Fruit fly (Drosophila melanogaster) whole organism, pupa: ENCODE results near the gene CG14456.
"Not testable (repeated sequence)": the region's sequence is repeated elsewhere in the genome, so short reads cannot be mapped to it uniquely, and the experiment has no call there.

Experiments used
- CG10348 ChIP-seq: fragments of 200-800 bp; sonication (Bioruptor generic); IDR thresholded peaks from 2 replicates; pipeline ENCODE4 v1.3.6; 2022; ENCODE audit warnings: missing biosample characterization, missing genetic modification characterization
- CG12605 ChIP-seq: fragments of 200-800 bp; sonication (Bioruptor generic); IDR thresholded peaks from 2 replicates; pipeline ENCODE4 v1.3.6; 2022; ENCODE audit warnings: missing biosample characterization, missing genetic modification characterization
- CG13204 ChIP-seq: fragments of 200-800 bp; sonication (Bioruptor generic); optimal IDR thresholded peaks from 2 replicates; lab custom pipeline; 2018; ENCODE audit warnings: missing biosample characterization, mild to moderate bottlenecking, missing genetic modification characterization, moderate library complexity
- CG14655 ChIP-seq: fragments of 200-800 bp; sonication (Bioruptor generic); optimal IDR thresholded peaks from 3 replicates; lab custom pipeline; 2017; ENCODE audit warnings: mild to moderate bottlenecking, missing biosample characterization, missing genetic modification reagents, missing genetic modification characterization
- CG15710 ChIP-seq: fragments of 200-800 bp; sonication (Bioruptor generic); optimal IDR thresholded peaks from 2 replicates; lab custom pipeline; 2018; ENCODE audit warnings: missing biosample characterization, mild to moderate bottlenecking, missing genetic modification characterization, moderate library complexity
- CG17806 ChIP-seq: fragments of 200-800 bp; sonication (Bioruptor generic); optimal IDR thresholded peaks from 2 replicates; lab custom pipeline; 2018; ENCODE audit warnings: missing biosample characterization, mild to moderate bottlenecking, missing genetic modification characterization, moderate library complexity
- CG32121 ChIP-seq: fragments of 200-800 bp; sonication (Bioruptor generic); IDR thresholded peaks from 2 replicates; pipeline ENCODE4 v1.3.6; 2022; ENCODE audit warnings: missing biosample characterization, missing genetic modification characterization
- CG34367 ChIP-seq: fragments of 200-800 bp; sonication (Bioruptor generic); optimal IDR thresholded peaks from 2 replicates; lab custom pipeline; 2018; ENCODE audit warnings: missing biosample characterization, mild to moderate bottlenecking, missing genetic modification characterization
- CG4496 ChIP-seq: fragments of 200-800 bp; sonication (Bioruptor generic); IDR thresholded peaks from 3 replicates; pipeline ENCODE4 v1.3.6; 2022; ENCODE audit warnings: missing biosample characterization, missing genetic modification characterization
- CG8159 ChIP-seq: fragments of 200-800 bp; sonication (Bioruptor generic); optimal IDR thresholded peaks from 3 replicates; lab custom pipeline; 2018; ENCODE audit warnings: missing biosample characterization, mild to moderate bottlenecking, missing genetic modification characterization, moderate library complexity
- CG8301 ChIP-seq: fragments of 200-800 bp; sonication (Bioruptor generic); optimal IDR thresholded peaks from 2 replicates; lab custom pipeline; 2018; ENCODE audit warnings: missing biosample characterization, mild to moderate bottlenecking, missing genetic modification characterization
- CG9948 ChIP-seq: fragments of 200-800 bp; sonication (Bioruptor generic); optimal IDR thresholded peaks from 2 replicates; lab custom pipeline; 2018; ENCODE audit warnings: missing biosample characterization, mild to moderate bottlenecking, missing genetic modification characterization, moderate library complexity
- D1 ChIP-seq: fragments of 200-800 bp; sonication (Bioruptor generic); optimal IDR thresholded peaks from 2 replicates; lab custom pipeline; 2018; ENCODE audit warnings: missing biosample characterization, mild to moderate bottlenecking, missing genetic modification characterization, moderate library complexity
- EcR ChIP-seq: fragments of 200-800 bp; sonication (Bioruptor generic); optimal IDR thresholded peaks from 3 replicates; lab custom pipeline; 2019; ENCODE audit warnings: missing biosample characterization, missing genetic modification characterization, mild to moderate bottlenecking, moderate library complexity, missing genetic modification reagents
- Ets98B ChIP-seq: fragments of 200-800 bp; sonication (Bioruptor generic); IDR thresholded peaks from 2 replicates; pipeline ENCODE4 v1.3.6; 2022; ENCODE audit warnings: missing biosample characterization, missing genetic modification characterization
- Pif1A ChIP-seq: fragments of 200-800 bp; sonication (Bioruptor generic); optimal IDR thresholded peaks from 3 replicates; lab custom pipeline; 2016; ENCODE audit warnings: missing biosample characterization, missing genetic modification characterization
- Pif1B ChIP-seq: fragments of 200-800 bp; sonication (Bioruptor generic); optimal IDR thresholded peaks from 3 replicates; lab custom pipeline; 2016; ENCODE audit warnings: missing biosample characterization, missing genetic modification characterization
- Snoo ChIP-seq: fragments of 200-800 bp; sonication (Bioruptor generic); optimal IDR thresholded peaks from 3 replicates; lab custom pipeline; 2017; ENCODE audit warnings: missing biosample characterization, mild to moderate bottlenecking, missing genetic modification characterization, inconsistent platforms
- fd96Ca ChIP-seq: fragments of 200-800 bp; sonication (Bioruptor generic); IDR thresholded peaks from 3 replicates; pipeline ENCODE4 v1.3.6; 2022; ENCODE audit warnings: missing biosample characterization, missing genetic modification characterization
- gl ChIP-seq: fragments of 200-800 bp; sonication (Bioruptor generic); optimal IDR thresholded peaks from 2 replicates; lab custom pipeline; 2018; ENCODE audit warnings: missing biosample characterization, mild to moderate bottlenecking, missing genetic modification characterization
- rn ChIP-seq: fragments of 200-800 bp; sonication (Bioruptor generic); IDR thresholded peaks from 2 replicates; pipeline ENCODE4 v1.3.6; 2022; ENCODE audit warnings: missing biosample characterization, missing genetic modification characterization

The CG14456 gene

dm6 chr3L:22669275-22670006 is 17.6 kb upstream of the CG14456 start, which contains the start of gene Jhbp6:
Gene Jhbp6 (plus strand): TSS chr3L:22669956.
- TF ChIP-seq Pif1B (GFP tag; lab: Kevin White, UChicago) (no peak), CG15710 (tag; lab: Kevin White, UChicago) (no peak), CG10348 (GFP tag; lab: Robert Waterston, UW) (no peak), CG8159 (tag; lab: Kevin White, UChicago) (no peak), CG32121 (GFP tag; lab: Robert Waterston, UW) (no peak), Snoo (tag; lab: Kevin White, UChicago) (no peak)

dm6 chr3L:22670174-22670573 is 16.8 kb upstream of the CG14456 start:
- TF ChIP-seq CG4496 (GFP tag; lab: Robert Waterston, UW) (no peak), gl (tag; lab: Kevin White, UChicago) (no peak), rn (GFP tag; lab: Robert Waterston, UW) (no peak), D1 (no peak), EcR (GFP tag; lab: Kevin White, UChicago) (no peak), CG17806 (tag; lab: Kevin White, UChicago) (no peak), CG9948 (no peak), fd96Ca (GFP tag; lab: Robert Waterston, UW) (no peak), Pif1B (GFP tag; lab: Kevin White, UChicago) (no peak), CG8301 (tag; lab: Kevin White, UChicago) (no peak), CG13204 (no peak), Ets98B (no peak), CG10348 (GFP tag; lab: Robert Waterston, UW) (no peak), CG8159 (tag; lab: Kevin White, UChicago) (no peak), CG14655 (no peak), CG32121 (GFP tag; lab: Robert Waterston, UW) (no peak), CG34367 (tag; lab: Kevin White, UChicago) (no peak), Snoo (tag; lab: Kevin White, UChicago) (no peak), Pif1A (no peak), CG15710 (tag; lab: Kevin White, UChicago) (no peak)

- TF ChIP-seq CG8301 (tag; lab: Kevin White, UChicago) (no peak), CG34367 (tag; lab: Kevin White, UChicago) (no peak), gl (tag; lab: Kevin White, UChicago) (no peak), CG12605 (GFP tag; lab: Robert Waterston, UW) (no peak), Snoo (tag; lab: Kevin White, UChicago) (no peak), Ets98B (no peak), rn (GFP tag; lab: Robert Waterston, UW) (no peak), D1 (no peak), CG10348 (GFP tag; lab: Robert Waterston, UW) (no peak), CG14655 (no peak), CG8159 (tag; lab: Kevin White, UChicago) (no peak), EcR (GFP tag; lab: Kevin White, UChicago) (no peak), Pif1A (no peak), CG17806 (tag; lab: Kevin White, UChicago) (no peak), CG4496 (GFP tag; lab: Robert Waterston, UW) (no peak), Pif1B (GFP tag; lab: Kevin White, UChicago) (no peak), CG15710 (tag; lab: Kevin White, UChicago) (no peak), CG13204 (no peak), CG9948 (no peak), fd96Ca (GFP tag; lab: Robert Waterston, UW) (no peak)
Observed at dm6 chr3L:22671699-22672276, 15.2 kb upstream of the CG14456 start.

dm6 chr3L:22680932-22681331 is 6.1 kb upstream of the CG14456 start:
- TF ChIP-seq CG4496 (GFP tag; lab: Robert Waterston, UW), result no peak
- TF ChIP-seq, all 21 proteins: peak for 0

dm6 chr3L:22692428-22692827 is 5.4 kb downstream of the CG14456 start, which contains the start of gene CG14454:
Gene CG14454 (minus strand): TSS chr3L:22692528.
- not testable (repeated sequence) for TF ChIP-seq CG9948; EcR (GFP tag; lab: Kevin White, UChicago); Ets98B

dm6 chr3L:22693712-22694111 is 6.7 kb downstream of the CG14456 start, which contains the start of the genes CG12546 and CG14453:
Gene CG12546 (minus strand): TSS chr3L:22693812.
Gene CG14453 (plus strand): TSS chr3L:22694083.
- TF ChIP-seq rn (GFP tag; lab: Robert Waterston, UW) (no peak), fd96Ca (GFP tag; lab: Robert Waterston, UW) (no peak), CG34367 (tag; lab: Kevin White, UChicago) (no peak), gl (tag; lab: Kevin White, UChicago) (no peak), Pif1A (no peak)
